Worm (Caenorhabditis elegans) whole organism, late embryonic: ENCODE results near the gene afmd-2.

Experiments
- F13H6.1 ChIP-seq: sonication (generic microtip); optimal IDR thresholded peaks from 2 replicates; lab custom pipeline; 2016; ENCODE audit warnings: missing genetic modification characterization, missing compliant biosample characterization
- ceh-9 ChIP-seq: sonication (generic microtip); optimal IDR thresholded peaks from 2 replicates; lab custom pipeline; 2016; ENCODE audit warnings: mild to moderate bottlenecking, missing genetic modification characterization, inconsistent platforms, missing compliant biosample characterization
- elt-4 ChIP-seq: sonication (generic microtip); optimal IDR thresholded peaks from 2 replicates; lab custom pipeline; 2016; ENCODE audit warnings: missing genetic modification characterization, missing compliant biosample characterization
- fkh-10 ChIP-seq: fragments of 150-350 bp; optimal IDR thresholded peaks from 2 replicates; lab custom pipeline; 2014; ENCODE audit warnings: missing biosample characterization, missing genetic modification reagents, missing genetic modification characterization
- hlh-30 ChIP-seq: sonication (generic microtip); optimal IDR thresholded peaks from 2 replicates; lab custom pipeline; 2017; ENCODE audit warnings: antibody characterized with exemption, missing genetic modification characterization, missing compliant biosample characterization; ENCODE audit not compliant: insufficient read depth
- hlh-8 ChIP-seq: sonication (generic microtip); optimal IDR thresholded peaks from 2 replicates; lab custom pipeline; 2016; ENCODE audit warnings: missing genotype, missing genetic modification characterization, missing compliant biosample characterization
- npax-4 ChIP-seq: sonication (generic microtip); optimal IDR thresholded peaks from 2 replicates; lab custom pipeline; 2016; ENCODE audit warnings: missing genetic modification characterization, missing compliant biosample characterization
- pqm-1 ChIP-seq: sonication (generic microtip); optimal IDR thresholded peaks from 2 replicates; lab custom pipeline; 2016; ENCODE audit warnings: missing genetic modification characterization, missing compliant biosample characterization
- ref-2 ChIP-seq: sonication (generic microtip); optimal IDR thresholded peaks from 2 replicates; lab custom pipeline; 2016; ENCODE audit warnings: missing genetic modification characterization, missing compliant biosample characterization
- rnt-1 ChIP-seq: sonication (generic microtip); optimal IDR thresholded peaks from 2 replicates; lab custom pipeline; 2016; ENCODE audit warnings: missing genetic modification characterization, missing compliant biosample characterization
- sox-4 ChIP-seq: sonication (generic microtip); optimal IDR thresholded peaks from 2 replicates; lab custom pipeline; 2017; ENCODE audit warnings: mild to moderate bottlenecking, missing genetic modification characterization, inconsistent platforms, missing compliant biosample characterization

- TF ChIP-seq pqm-1 (tag; lab: Kevin White, UChicago) (no peak), ceh-9 (tag; lab: Kevin White, UChicago) (no peak), hlh-8 (tag; lab: Kevin White, UChicago) (no peak), hlh-30 (no peak), ref-2 (no peak), elt-4 (tag; lab: Kevin White, UChicago) (no peak), npax-4 (no peak), rnt-1 (tag; lab: Kevin White, UChicago) (no peak), sox-4 (no peak), F13H6.1 (tag; lab: Kevin White, UChicago) (no peak), fkh-10 (no peak)
Measured at ce11 chrIV:13502806-13503363, 6.1 kb upstream of the afmd-2 start, which contains the start of gene tbc-9.
